Fruit fly (Drosophila melanogaster) whole organism, larva: ENCODE measurements around the gene CG3690.
A peak's percentile ranks its signal among the peaks of the same experiment; 100 is the strongest.

Experiments used
- noc ChIP-seq: fragments of 200-800 bp; sonication (Bioruptor generic); optimal IDR thresholded peaks from 3 replicates; lab custom pipeline; 2019; ENCODE audit warnings: missing biosample characterization, mild to moderate bottlenecking, missing genetic modification characterization, moderate library complexity

The CG3690 gene

DNA sequence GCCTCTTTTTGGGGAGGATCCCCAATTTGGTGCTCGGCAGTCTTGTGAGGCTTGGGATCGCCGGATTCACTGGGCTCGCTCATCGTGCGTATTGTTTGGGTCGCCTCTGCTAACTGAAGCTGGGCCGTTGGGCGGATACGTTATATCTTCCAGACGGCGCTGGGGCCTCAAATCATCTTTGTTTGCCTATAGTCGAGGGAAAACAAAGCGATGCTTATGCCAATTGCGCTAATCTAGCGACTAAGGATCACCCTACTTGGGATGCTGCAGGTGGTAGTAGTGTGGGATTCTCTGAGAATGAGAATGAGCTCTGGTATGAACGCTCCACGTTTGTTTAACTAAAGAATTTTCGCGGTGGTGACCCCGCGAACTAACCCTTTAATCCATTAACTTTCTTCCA, at the start of gene CG3690:
CG3690 (minus strand) TSS at position 101 of the 400 bp plus-strand sequence.
- TF ChIP-seq noc (tag; lab: Kevin White, UChicago) = no peak

- no peak for TF ChIP-seq noc (tag; lab: Kevin White, UChicago)
These were observed 47.2 kb upstream of the CG3690 start for dm6 chrX:998884-999283.

DNA sequence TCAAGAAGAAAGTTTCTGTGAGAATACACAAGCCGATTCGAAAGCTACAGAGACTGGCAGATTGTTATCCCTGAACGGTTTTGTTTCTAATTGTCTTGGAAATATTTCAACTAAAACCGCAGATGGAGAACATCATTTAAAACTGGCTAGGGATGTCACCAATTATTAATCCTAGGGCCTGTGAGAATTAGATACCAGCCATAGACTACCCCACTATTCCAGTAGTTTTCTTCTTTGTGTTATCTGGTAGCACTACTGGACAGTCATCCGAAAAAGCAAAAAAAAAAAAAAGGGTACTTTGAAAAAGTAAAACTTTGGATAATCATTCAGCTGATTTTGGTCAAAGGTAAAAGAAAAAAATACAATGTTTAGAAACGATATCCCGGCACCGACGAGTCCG, 38.5 kb upstream of the CG3690 start, which contains the start of gene CG18823:
CG18823 (plus strand) TSS at position 301 of the 400 bp plus-strand sequence.
- no peak for TF ChIP-seq noc (tag; lab: Kevin White, UChicago)

dm6 chrX:985911-986310, 34.2 kb upstream of the CG3690 start:
- TF ChIP-seq noc (tag; lab: Kevin White, UChicago) = no peak

dm6 chrX:966818-967217, 15.1 kb upstream of the CG3690 start:
- TF ChIP-seq noc (tag; lab: Kevin White, UChicago) = no peak

DNA sequence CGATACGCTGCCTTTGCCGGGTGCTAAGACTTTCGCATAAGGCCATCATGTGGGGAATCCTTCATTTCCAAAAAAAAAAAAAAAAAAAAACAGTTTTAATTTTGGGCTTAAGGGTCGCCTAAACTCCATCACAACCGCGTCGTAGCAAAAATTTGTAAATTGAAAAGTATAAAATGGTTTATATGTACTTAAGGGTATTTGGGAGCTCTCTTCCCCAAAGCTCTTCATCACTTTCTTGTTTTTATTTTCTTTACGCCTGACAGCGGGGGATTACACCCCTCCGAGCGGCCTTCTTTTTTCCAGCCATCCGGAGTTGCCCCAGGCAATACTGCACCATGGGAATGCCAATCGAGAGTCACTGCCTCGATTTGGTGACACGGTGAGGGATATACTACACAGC, 12.3 kb upstream of the CG3690 start:
- TF ChIP-seq noc (tag; lab: Kevin White, UChicago) = no peak

dm6 chrX:955873-956272, 4.2 kb upstream of the CG3690 start:
- TF ChIP-seq noc (tag; lab: Kevin White, UChicago) = no peak

- no peak for TF ChIP-seq noc (tag; lab: Kevin White, UChicago)
These were observed 2.1 kb upstream of the CG3690 start for dm6 chrX:953807-954206.

- peak; percentile 27 for TF ChIP-seq noc (tag; lab: Kevin White, UChicago)
These were observed 3.5 kb downstream of the CG3690 start for dm6 chrX:948285-948556.

- peak; percentile 78 for TF ChIP-seq noc (tag; lab: Kevin White, UChicago)
These were observed 4.0 kb downstream of the CG3690 start, which contains the start of gene CG3699 for dm6 chrX:947450-948284. Gene CG3699 (minus strand): TSS chrX:947500.

DNA sequence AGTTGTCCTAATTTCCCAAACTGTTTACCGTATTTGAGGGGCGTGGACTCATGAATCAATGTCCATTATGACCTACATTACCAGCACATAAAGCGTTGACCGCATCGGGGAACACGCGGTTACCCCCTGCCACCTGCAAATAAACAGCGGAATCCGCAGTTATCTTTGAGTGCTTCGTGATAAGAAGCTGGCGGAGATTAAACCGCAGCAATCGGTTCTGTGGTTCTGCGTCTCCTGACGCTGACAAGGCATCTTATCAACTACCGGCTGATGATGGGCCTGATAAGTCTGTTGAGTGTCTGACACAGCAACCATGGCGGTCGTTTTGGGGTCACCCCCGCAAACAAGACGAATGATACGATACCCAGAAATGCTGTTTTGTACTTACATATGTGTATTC, 5.5 kb downstream of the CG3690 start:
- TF ChIP-seq noc (tag; lab: Kevin White, UChicago) = peak; percentile 64

- no peak for TF ChIP-seq noc (tag; lab: Kevin White, UChicago)
These were observed 6.2 kb downstream of the CG3690 start, which contains the start of gene CG3703 for dm6 chrX:945446-946013. Gene CG3703 (minus strand): TSS chrX:945773.

- TF ChIP-seq noc (tag; lab: Kevin White, UChicago) = peak; percentile 36
These were observed 11.0 kb downstream of the CG3690 start, which contains the start of the genes CG3704 and mus81 for dm6 chrX:940580-941184. Gene CG3704 (minus strand): TSS chrX:940805. Gene mus81 (plus strand): TSS chrX:941075.

- no peak for TF ChIP-seq noc (tag; lab: Kevin White, UChicago)
These were observed 15.8 kb downstream of the CG3690 start for dm6 chrX:935901-936207.

- peak; percentile 92 for TF ChIP-seq noc (tag; lab: Kevin White, UChicago)
These were observed 16.4 kb downstream of the CG3690 start, which contains the start of gene TRAM for dm6 chrX:935049-935900. Gene TRAM (plus strand): TSS chrX:935232.

- no peak for TF ChIP-seq noc (tag; lab: Kevin White, UChicago)
These were observed 17.7 kb downstream of the CG3690 start for dm6 chrX:933997-934396.
